Fruit fly (Drosophila melanogaster) whole organism, larva: ENCODE results near the gene CG5768.

Experiments
- noc ChIP-seq: fragments of 200-800 bp; sonication (Bioruptor generic); optimal IDR thresholded peaks from 3 replicates; lab custom pipeline; 2019; ENCODE audit warnings: missing biosample characterization, mild to moderate bottlenecking, missing genetic modification characterization, moderate library complexity

CG5768 gene

dm6 chr3R:24353448-24353847 is 36.7 kb downstream of the CG5768 start:
- TF ChIP-seq noc (tag; lab: Kevin White, UChicago): no peak

DNA sequence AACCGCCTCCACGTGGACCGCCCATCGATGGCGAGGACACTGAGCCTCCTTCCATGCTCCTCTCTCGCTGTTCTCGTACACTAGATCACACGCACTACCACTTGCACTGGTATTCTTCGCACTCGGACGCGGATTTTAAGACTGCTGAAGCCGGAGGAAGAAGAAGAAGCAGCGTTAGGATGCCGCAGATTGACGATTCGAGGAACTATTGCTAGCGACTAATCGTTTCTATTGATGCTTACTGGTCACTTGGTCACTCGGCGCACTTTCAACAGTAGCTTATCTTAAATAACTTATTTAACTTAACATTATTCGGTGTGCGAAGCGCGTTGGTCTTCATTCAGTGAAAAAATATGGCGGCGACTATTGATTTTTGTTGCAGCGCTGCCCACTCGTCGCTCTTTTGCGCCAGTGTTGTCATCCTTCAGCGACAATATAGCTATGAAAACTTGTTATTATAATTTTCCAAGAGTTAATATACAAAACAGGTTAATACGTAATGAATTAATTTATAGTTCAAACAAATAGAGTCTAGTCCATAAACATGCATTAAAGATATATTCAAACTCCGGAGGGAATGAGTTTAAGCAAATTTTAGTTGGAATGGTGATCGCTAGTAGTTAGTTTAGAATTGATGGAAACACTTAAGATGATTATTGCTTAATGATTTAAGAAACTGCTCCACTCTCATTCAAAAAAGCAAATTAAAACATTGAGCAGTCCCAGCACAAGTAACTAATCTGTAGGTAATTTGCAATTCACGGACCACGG is 41.5 kb downstream of the CG5768 start, which contains the start of the genes CG5746 and CG6454:
TSS of gene CG5746 (minus strand) at position 372 of the 771 bp plus-strand sequence.
TSS of gene CG6454 (plus strand) at position 763 of the 771 bp plus-strand sequence.
- TF ChIP-seq noc (tag; lab: Kevin White, UChicago): no peak

DNA sequence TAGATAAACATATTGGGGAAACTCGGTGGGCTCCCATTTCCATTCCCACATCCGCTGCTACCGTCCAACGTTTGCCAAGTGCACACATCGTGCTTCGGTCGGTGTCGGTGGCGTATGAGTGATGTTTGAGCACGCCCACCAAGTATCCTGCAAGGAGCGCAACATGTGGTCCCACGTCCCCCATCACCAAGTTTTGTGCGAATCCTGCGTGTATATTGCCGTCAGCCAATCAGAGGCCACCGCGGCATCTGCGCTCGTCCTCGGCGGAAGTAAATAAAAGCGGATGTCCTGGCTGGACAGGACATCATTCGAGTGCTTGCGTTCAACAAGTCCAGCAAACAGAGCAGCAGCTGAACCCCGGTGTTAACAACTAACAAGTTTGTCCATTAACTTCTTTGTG is 48.9 kb downstream of the CG5768 start, which contains the start of gene Ms:
TSS of gene Ms (plus strand) at position 301 of the 400 bp plus-strand sequence.
- TF ChIP-seq noc (tag; lab: Kevin White, UChicago): no peak

- TF ChIP-seq noc (tag; lab: Kevin White, UChicago): no peak
These were observed 53.5 kb downstream of the CG5768 start, which contains the start of gene CG6432 for dm6 chr3R:24336622-24337021. CG6432 (plus strand) TSS chr3R:24336922.
